Fruit fly (Drosophila melanogaster): ENCODE data around the gene CG14932.

Gene CG14932

DNA sequence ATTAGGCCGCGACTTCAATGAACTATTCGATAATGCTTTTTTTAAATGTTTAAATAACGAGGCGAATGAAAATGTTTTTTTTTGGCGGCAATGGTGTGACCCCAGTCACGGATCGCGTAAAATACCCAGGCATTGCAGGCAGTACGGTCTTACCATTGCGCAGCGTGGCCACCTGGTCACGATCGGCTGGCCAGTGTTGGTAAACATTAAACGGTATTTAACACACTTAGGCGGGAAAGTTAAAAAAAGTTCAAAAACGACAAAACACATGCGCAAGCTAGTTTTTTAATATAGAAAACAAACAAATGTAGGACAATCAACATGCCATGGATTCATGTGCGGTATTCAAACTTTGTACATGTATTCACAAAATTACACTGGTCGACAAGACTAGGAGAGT, 39.6 kb downstream of the CG14932 start, which contains the start of gene esc (continued):
- TF ChIP-seq Adf1 (GFP tag; IDR thresholded peaks at IDR 0.05) (peak; percentile 45), Hsf (GFP tag; optimal IDR thresholded peaks at IDR 0.05) (peak; percentile 37), slbo (GFP tag; IDR thresholded peaks at IDR 0.05) (peak; percentile 39; the same call in 1 of the 2 replicates), CG10565 (GFP tag; optimal IDR thresholded peaks at IDR 0.05) (no peak), sob (GFP tag; IDR thresholded peaks at IDR 0.05) (peak; percentile 61; the same call in 1 of the 2 replicates), HLH54F (GFP tag; optimal IDR thresholded peaks at IDR 0.05) (peak; percentile 52), ken (GFP tag; IDR thresholded peaks at IDR 0.05) (peak; percentile 34; the same call in 1 of the 3 replicates), pho (GFP tag; optimal IDR thresholded peaks at IDR 0.05) (peak; percentile 29), CG4282 (GFP tag; optimal IDR thresholded peaks at IDR 0.05) (peak; percentile 61), CG1602 (GFP tag; optimal IDR thresholded peaks at IDR 0.05) (peak; percentile 37), CG12659 (GFP tag; optimal IDR thresholded peaks at IDR 0.05) (peak; percentile 37), unc-4 (GFP tag; IDR thresholded peaks at IDR 0.05; ENCODE audit: partially characterized antibody) (0 out of 2 replicates have a peak, but pooled peaks have one; percentile 29), CG33213 (GFP tag; optimal IDR thresholded peaks at IDR 0.05) (peak; percentile 70), fu2 (GFP tag; optimal IDR thresholded peaks at IDR 0.05) (peak; percentile 3), ssp (GFP tag; IDR thresholded peaks at IDR 0.05) (0 out of 2 replicates have a peak, but pooled peaks have one; percentile 24), Blimp-1 (GFP tag; optimal IDR thresholded peaks at IDR 0.05) (no peak), sug (tag; optimal IDR thresholded peaks at IDR 0.05) (peak; percentile 13), Hmr (GFP tag; optimal IDR thresholded peaks at IDR 0.05) (peak; percentile 38), CG11398 (GFP tag; optimal IDR thresholded peaks at IDR 0.05) (no peak), Atf3 (GFP tag; optimal IDR thresholded peaks at IDR 0.05) (no peak), CG1024 (GFP tag; IDR thresholded peaks at IDR 0.05) (peak; percentile 34), Oli (tag; optimal IDR thresholded peaks at IDR 0.05) (no peak), cg (GFP tag; optimal IDR thresholded peaks at IDR 0.05) (no peak), Ets65A (GFP tag) (peak; percentile 87), CG3163 (GFP tag; optimal IDR thresholded peaks at IDR 0.05) (peak; percentile 13), CG16813 (GFP tag; IDR thresholded peaks at IDR 0.05; ENCODE audit: partially characterized antibody) (0 out of 3 replicates have a peak, but pooled peaks have one; percentile 23), Sin3A (optimal IDR thresholded peaks at IDR 0.05) (peak; percentile 72), p53 (GFP tag; optimal IDR thresholded peaks at IDR 0.05) (peak; percentile 10), Pdp1 (GFP tag; optimal IDR thresholded peaks at IDR 0.05) (peak in 1 of 2 experiments; percentile 30), CG11504 (tag; optimal IDR thresholded peaks at IDR 0.05) (no peak), CG1603 (tag; optimal IDR thresholded peaks at IDR 0.05) (peak; percentile 87), ems (GFP tag; optimal IDR thresholded peaks at IDR 0.05) (peak; percentile 25), Bgb (GFP tag; IDR thresholded peaks at IDR 0.05; ENCODE audit: partially characterized antibody) (peak; percentile 26; the same call in 1 of the 2 replicates), sens (GFP tag) (peak; percentile 77), CG10209 (GFP tag; optimal IDR thresholded peaks at IDR 0.05) (peak; percentile 21), CG13624 (GFP tag; optimal IDR thresholded peaks at IDR 0.05) (peak; percentile 39), kni (GFP tag; optimal IDR thresholded peaks at IDR 0.05) (no peak), CG9932 (GFP tag; IDR thresholded peaks at IDR 0.05) (peak; percentile 60), CG15514 (GFP tag; optimal IDR thresholded peaks at IDR 0.05) (peak; percentile 46), jumu (GFP tag; optimal IDR thresholded peaks at IDR 0.05) (peak; percentile 57), CG1792 (GFP tag; optimal IDR thresholded peaks at IDR 0.05) (peak; percentile 14), tin (GFP tag; optimal IDR thresholded peaks at IDR 0.05) (peak; percentile 30), MBD-R2 (GFP tag; IDR thresholded peaks at IDR 0.05) (peak; percentile 78), Side (GFP tag; optimal IDR thresholded peaks at IDR 0.05) (peak; percentile 24), Ptx1 (GFP tag; IDR thresholded peaks at IDR 0.05) (peak; percentile 27; the same call in 1 of the 2 replicates), maf-S (GFP tag; optimal IDR thresholded peaks at IDR 0.05) (peak; percentile 25), phol (tag; optimal IDR thresholded peaks at IDR 0.05) (peak; percentile 49), Taf1 (GFP tag; IDR thresholded peaks at IDR 0.05) (no peak), CG9817 (tag; optimal IDR thresholded peaks at IDR 0.05) (peak; percentile 23), lab (GFP tag; optimal IDR thresholded peaks at IDR 0.05) (peak; percentile 36), CG31224 (GFP tag; IDR thresholded peaks at IDR 0.05) (0 out of 2 replicates have a peak, but pooled peaks have one; percentile 9)

Measured in whole organism, embryonic.